Worm (Caenorhabditis elegans) whole organism, late embryonic: ENCODE results near the gene mlk-1.

Source experiments
- pha-4 ChIP-seq: fragments of 150-350 bp; optimal IDR thresholded peaks from 2 replicates; lab custom pipeline; 2018; ENCODE audit warnings: missing biosample characterization, missing genetic modification reagents, missing genetic modification characterization
- pqm-1 ChIP-seq: sonication (generic microtip); optimal IDR thresholded peaks from 2 replicates; lab custom pipeline; 2016; ENCODE audit warnings: missing genetic modification characterization, missing compliant biosample characterization
- tbx-7 ChIP-seq: sonication (generic microtip); optimal IDR thresholded peaks from 2 replicates; lab custom pipeline; 2016; ENCODE audit warnings: missing genotype, missing genetic modification characterization, missing compliant biosample characterization

- TF ChIP-seq pha-4 (tag; lab: Kevin White, UChicago) (no peak), pqm-1 (no peak), tbx-7 (tag; lab: Kevin White, UChicago) (no peak)
These were observed 32.4 kb upstream of the mlk-1 start, which contains the start of gene C04F5.2 for ce11 chrV:5097035-5097434.
